Worm (Caenorhabditis elegans): ENCODE results near the gene M163.11.

DNA sequence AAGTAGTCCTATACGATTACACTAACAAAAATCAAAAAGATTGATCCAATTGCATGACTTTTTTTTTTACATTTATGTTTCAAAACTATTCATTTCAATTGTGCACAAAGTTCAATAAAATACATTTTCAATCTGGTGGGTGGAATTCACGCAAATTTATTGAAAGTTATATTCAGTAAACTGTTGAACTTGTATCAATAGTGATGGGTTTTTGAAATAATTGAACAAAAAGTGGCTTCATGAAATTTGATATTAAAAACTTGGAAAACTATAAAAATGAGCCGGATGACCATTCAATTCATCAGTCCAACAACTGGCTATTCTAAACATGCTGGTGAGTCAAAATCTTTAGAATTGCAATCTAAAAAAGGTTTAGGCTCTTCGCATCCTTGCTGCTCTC is 44.1 kb downstream of the M163.11 start, which contains the start of gene nspc-16:
- TF ChIP-seq zag-1 (tag; optimal IDR thresholded peaks at IDR 0.05) (no peak), nhr-11 (tag; optimal IDR thresholded peaks at IDR 0.05) (no peak), ama-1 (optimal IDR thresholded peaks at IDR 0.05) (no peak), ceh-88 (GFP tag; IDR thresholded peaks at IDR 0.05) (no peak), lin-13 (GFP tag; optimal IDR thresholded peaks at IDR 0.05) (no peak), unc-86 (tag; optimal IDR thresholded peaks at IDR 0.05) (no peak), lir-3 (tag; optimal IDR thresholded peaks at IDR 0.05; ENCODE audit: poor library complexity) (no peak), ztf-11 (tag; optimal IDR thresholded peaks at IDR 0.05) (no peak), efl-1 (optimal IDR thresholded peaks at IDR 0.05) (no peak), efl-1 (GFP tag; optimal IDR thresholded peaks at IDR 0.05 in 1 of 2) (no peak), efl-3 (GFP tag; optimal IDR thresholded peaks at IDR 0.05) (no peak), hpl-2 (GFP tag; optimal IDR thresholded peaks at IDR 0.05) (no peak)
